Fruit fly (Drosophila melanogaster): ENCODE data around the gene CG10694.

dm6 chr3R:24068830-24069229, 38.4 kb upstream of the CG10694 start:
- TF ChIP-seq fd59A (GFP tag; optimal IDR thresholded peaks at IDR 0.05) (no peak), CG4318 (GFP tag; optimal IDR thresholded peaks at IDR 0.05) (no peak), Sox15 (GFP tag; optimal IDR thresholded peaks at IDR 0.05) (no peak), Hr4 (GFP tag; optimal IDR thresholded peaks at IDR 0.05) (no peak), salr (GFP tag; optimal IDR thresholded peaks at IDR 0.05) (no peak), CG11762 (GFP tag; optimal IDR thresholded peaks at IDR 0.05; ENCODE audit: insufficient read depth) (no peak), Eip78C (GFP tag) (no peak)
